Worm (Caenorhabditis elegans) whole organism, L1 larva: ENCODE measurements around the gene mmcm-1.

Experiments
- alr-1 ChIP-seq: fragments of 200-800 bp; sonication (Bioruptor generic); optimal IDR thresholded peaks from 2 replicates; lab custom pipeline; 2018; ENCODE audit warnings: borderline replicate concordance, mild to moderate bottlenecking, missing genetic modification characterization, missing compliant biosample characterization
- ces-1 ChIP-seq: fragments of 150-350 bp; optimal IDR thresholded peaks from 2 replicates; lab custom pipeline; 2014; ENCODE audit warnings: missing biosample characterization, missing genetic modification reagents, missing genetic modification characterization
- egl-27 ChIP-seq, 2 experiments: fragments of 150-350 bp in 1 of 2; sonication (generic microtip); optimal IDR thresholded peaks; 3 replicates each; lab custom pipeline; 2017 to 2018; ENCODE audit warnings: missing biosample characterization in 2 of 2, missing genetic modification characterization in 2 of 2, missing genetic modification reagents in 2 of 2
- elt-3 ChIP-seq, 6 experiments: fragments of 150-350 bp in 1 of 6; sonication (generic microtip); optimal IDR thresholded peaks; 2 replicates each; lab custom pipeline; 2017 to 2018; ENCODE audit warnings: missing biosample characterization in 6 of 6, missing genetic modification characterization in 6 of 6, inconsistent platforms in 1 of 6
- isw-1 ChIP-seq: fragments of 200-800 bp; sonication (Bioruptor generic); IDR thresholded peaks from 2 replicates; pipeline ENCODE4 v1.3.6; 2022; ENCODE audit warnings: missing genetic modification characterization, missing compliant biosample characterization
- lin-35 ChIP-seq, 2 experiments: fragments of 150-350 bp; optimal IDR thresholded peaks; 2 replicates each; lab custom pipeline; 2014; ENCODE audit warnings: missing biosample characterization in 2 of 2, missing genetic modification characterization in 2 of 2, missing genetic modification reagents in 2 of 2
- lin-39 ChIP-seq: fragments of 150-350 bp; optimal IDR thresholded peaks from 2 replicates; lab custom pipeline; 2014; ENCODE audit warnings: missing biosample characterization, missing genetic modification reagents, missing genetic modification characterization
- mep-1 ChIP-seq: fragments of 150-350 bp; optimal IDR thresholded peaks from 2 replicates; lab custom pipeline; 2014; ENCODE audit warnings: missing biosample characterization, missing genetic modification characterization
- nhr-77 ChIP-seq: fragments of 150-350 bp; optimal IDR thresholded peaks from 2 replicates; lab custom pipeline; 2014; ENCODE audit warnings: missing biosample characterization, missing genetic modification characterization
- rnt-1 ChIP-seq: sonication (generic microtip); optimal IDR thresholded peaks from 2 replicates; lab custom pipeline; 2016; ENCODE audit warnings: mild to moderate bottlenecking, missing genetic modification characterization, moderate library complexity, missing compliant biosample characterization
- skn-1 ChIP-seq: fragments of 150-350 bp; optimal IDR thresholded peaks from 2 replicates; lab custom pipeline; 2014; ENCODE audit warnings: missing biosample characterization, missing genetic modification characterization
- vab-15 ChIP-seq: sonication (generic microtip); optimal IDR thresholded peaks from 2 replicates; lab custom pipeline; 2017; ENCODE audit warnings: missing genotype, mild to moderate bottlenecking, missing genetic modification characterization, missing compliant biosample characterization

DNA sequence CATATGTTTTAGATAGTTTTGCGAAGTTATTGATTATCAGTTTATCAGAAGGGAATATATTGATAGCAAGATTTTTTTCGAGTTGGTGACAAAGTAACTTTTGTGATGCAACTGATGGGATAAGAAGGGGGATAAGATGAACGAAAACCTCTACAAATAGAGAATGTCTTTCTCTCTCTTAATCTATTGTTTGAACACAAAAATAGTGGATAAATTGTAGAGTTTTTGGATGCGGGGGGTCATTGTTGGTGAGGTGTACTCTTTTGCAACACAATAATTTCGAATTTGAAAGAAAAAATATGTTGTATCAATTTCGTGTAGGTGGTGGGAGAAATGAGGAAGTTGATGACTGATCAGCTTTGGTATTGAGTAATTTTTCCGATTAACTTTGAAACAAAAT is 18.6 kb upstream of the mmcm-1 start, which contains the start of gene ZK1058.9:
- no peak for TF ChIP-seq mep-1 (tag; lab: Kevin White, UChicago)
- no peak for TF ChIP-seq vab-15 (tag; lab: Kevin White, UChicago)
- no peak for TF ChIP-seq rnt-1 (tag; lab: Kevin White, UChicago)
- no peak for TF ChIP-seq skn-1
- TF ChIP-seq elt-3 (tag; optimal IDR thresholded peaks at IDR 0.05; lab: Kevin White, UChicago), result no peak
- no peak for TF ChIP-seq nhr-77
- no peak for TF ChIP-seq lin-35 (GFP tag; optimal IDR thresholded peaks at IDR 0.05; lab: Kevin White, UChicago)
- TF ChIP-seq alr-1 (tag; lab: Kevin White, UChicago), result no peak
- TF ChIP-seq egl-27 (tag; optimal IDR thresholded peaks at IDR 0.05; lab: Kevin White, UChicago), result no peak
- TF ChIP-seq ces-1 (GFP tag; lab: Kevin White, UChicago), result no peak
- TF ChIP-seq lin-39 (tag; lab: Kevin White, UChicago), result no peak
- TF ChIP-seq isw-1 (GFP tag; lab: Robert Waterston, UW), result no peak
